Worm (Caenorhabditis elegans) whole organism, early embryonic: ENCODE measurements around the gene mec-4.

ENCODE experiments used
- F13C5.2 ChIP-seq: sonication (generic microtip); optimal IDR thresholded peaks from 2 replicates; lab custom pipeline; 2017; ENCODE audit warnings: mild to moderate bottlenecking, missing genetic modification characterization, inconsistent platforms, missing compliant biosample characterization
- aly-1 ChIP-seq: sonication (generic microtip); optimal IDR thresholded peaks from 2 replicates; lab custom pipeline; 2016; ENCODE audit warnings: missing genetic modification characterization, missing compliant biosample characterization
- ama-1 ChIP-seq: fragments of 150-350 bp; optimal IDR thresholded peaks from 2 replicates; lab custom pipeline; 2014
- ceh-13 ChIP-seq: fragments of 200-800 bp; sonication (Bioruptor generic); optimal IDR thresholded peaks from 2 replicates; lab custom pipeline; 2018; ENCODE audit warnings: mild to moderate bottlenecking, missing genetic modification characterization, missing compliant biosample characterization
- ceh-36 ChIP-seq: sonication (generic microtip); optimal IDR thresholded peaks from 2 replicates; lab custom pipeline; 2016; ENCODE audit warnings: missing genetic modification characterization, inconsistent platforms, missing compliant biosample characterization
- ets-7 ChIP-seq: sonication (generic microtip); optimal IDR thresholded peaks from 2 replicates; lab custom pipeline; 2016; ENCODE audit warnings: missing genotype, missing genetic modification characterization, missing compliant biosample characterization
- flt-1 ChIP-seq: fragments of 200-800 bp; sonication (Bioruptor generic); IDR thresholded peaks from 2 replicates; pipeline ENCODE4 v1.3.6; 2022; ENCODE audit warnings: missing genetic modification characterization, missing compliant biosample characterization
- hmg-4 ChIP-seq: fragments of 200-800 bp; sonication (Bioruptor generic); optimal IDR thresholded peaks from 2 replicates; lab custom pipeline; 2018; ENCODE audit warnings: mild to moderate bottlenecking, missing genetic modification characterization, missing compliant biosample characterization
- hnd-1 ChIP-seq: sonication (generic microtip); optimal IDR thresholded peaks from 2 replicates; lab custom pipeline; 2016; ENCODE audit warnings: missing genetic modification characterization, missing compliant biosample characterization
- pes-1 ChIP-seq: fragments of 200-800 bp; sonication (Bioruptor generic); IDR thresholded peaks from 2 replicates; pipeline ENCODE4 v1.3.6; 2022; ENCODE audit warnings: missing genetic modification reagents, missing genetic modification characterization, missing compliant biosample characterization
- scrt-1 ChIP-seq: fragments of 200-800 bp; sonication (Bioruptor generic); IDR thresholded peaks from 2 replicates; pipeline ENCODE4 v1.3.6; 2022; ENCODE audit warnings: missing genetic modification characterization, missing compliant biosample characterization
- tbx-11 ChIP-seq: fragments of 200-800 bp; sonication (Bioruptor generic); IDR thresholded peaks from 2 replicates; pipeline ENCODE4 v1.3.6; 2022; ENCODE audit warnings: missing genetic modification characterization, missing compliant biosample characterization
- tbx-37 ChIP-seq: fragments of 200-800 bp; sonication (Bioruptor generic); conservative IDR thresholded peaks from 2 replicates; pipeline ENCODE4 v1.3.6; 2022; ENCODE audit warnings: missing genetic modification reagents, missing genetic modification characterization, missing compliant biosample characterization

- TF ChIP-seq aly-1 (tag; lab: Kevin White, UChicago) (no peak), ama-1 (lab: Kevin White, UChicago) (no peak), tbx-11 (no peak), ets-7 (tag; lab: Kevin White, UChicago) (no peak), hnd-1 (tag; lab: Kevin White, UChicago) (no peak), hmg-4 (no peak), ceh-36 (tag; lab: Kevin White, UChicago) (no peak), scrt-1 (GFP tag; lab: Robert Waterston, UW) (no peak), pes-1 (GFP tag; lab: Robert Waterston, UW) (no peak), flt-1 (no peak), tbx-37 (GFP tag; lab: Robert Waterston, UW) (no peak), ceh-13 (GFP tag; lab: Kevin White, UChicago) (no peak), F13C5.2 (tag; lab: Kevin White, UChicago) (no peak)
Observed at ce11 chrX:16825358-16825757, 18.4 kb upstream of the mec-4 start, which contains the start of gene sto-5.
